Worm (Caenorhabditis elegans): ENCODE measurements around the gene W04D12.1.

The W04D12.1 gene

DNA sequence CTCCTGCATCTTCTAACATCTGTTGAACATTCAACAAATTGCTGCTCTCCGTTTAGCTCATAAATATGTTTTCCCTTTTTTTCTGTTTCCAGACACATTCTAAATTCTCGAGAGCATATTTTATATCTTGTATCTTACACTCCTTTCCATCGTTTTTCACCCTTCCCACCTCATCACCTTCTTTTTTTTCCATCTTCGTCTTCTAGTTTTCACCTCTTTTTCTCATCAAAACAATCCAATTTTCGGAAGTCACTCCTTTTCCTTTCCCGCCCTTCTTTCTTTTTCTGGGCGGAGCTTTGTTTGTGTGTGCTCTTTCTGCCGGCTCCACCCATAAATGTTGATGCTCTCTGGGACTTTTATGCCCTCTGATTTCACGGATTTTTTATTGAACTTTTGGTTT, 13.9 kb upstream of the W04D12.1 start:
- TF ChIP-seq unc-86 (tag; optimal IDR thresholded peaks at IDR 0.05) (peak; percentile 18), lin-14 (GFP tag; optimal IDR thresholded peaks at IDR 0.05) (peak; percentile 56), C34B4.2 (tag; optimal IDR thresholded peaks at IDR 0.05) (no peak), nhr-20 (tag; optimal IDR thresholded peaks at IDR 0.05) (no peak)

DNA sequence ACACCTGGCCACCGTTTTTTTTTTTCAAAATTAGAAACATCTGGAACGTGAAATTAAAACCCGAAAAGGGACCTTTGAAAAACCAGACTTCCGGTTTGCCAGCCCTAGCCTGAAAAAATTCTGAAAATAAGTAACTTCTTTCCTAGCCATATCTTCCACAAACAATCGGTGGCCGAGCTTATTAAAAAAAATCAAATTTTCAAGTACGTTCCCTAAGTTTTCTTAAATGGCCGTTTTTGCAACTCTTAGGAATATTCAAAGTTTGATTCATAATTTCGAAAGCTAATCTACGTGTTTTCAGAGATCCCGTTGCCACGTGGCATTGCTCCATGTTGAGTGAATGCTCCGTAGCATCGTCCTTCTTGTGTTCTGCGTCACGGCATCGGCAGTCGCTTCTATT, 13.1 kb upstream of the W04D12.1 start, which contains the start of gene R12B2.8:
Gene R12B2.8 (plus strand): TSS at position 301 of the 400 bp plus-strand sequence.
- TF ChIP-seq snpc-4 (tag; optimal IDR thresholded peaks at IDR 0.05) = no peak
- TF ChIP-seq grh-1 (GFP tag; IDR thresholded peaks at IDR 0.05) = no peak
- no peak for TF ChIP-seq fkh-8 (tag; optimal IDR thresholded peaks at IDR 0.05)
- no peak for TF ChIP-seq sox-4 (tag; optimal IDR thresholded peaks at IDR 0.05)
- TF ChIP-seq irx-1 (tag; optimal IDR thresholded peaks at IDR 0.05) = no peak
- TF ChIP-seq nhr-28 (tag; optimal IDR thresholded peaks at IDR 0.05) = no peak
- no peak for TF ChIP-seq mdl-1 (tag; optimal IDR thresholded peaks at IDR 0.05)
- TF ChIP-seq zip-4 (GFP tag; optimal IDR thresholded peaks at IDR 0.05) = no peak
- TF ChIP-seq ces-1 (GFP tag; optimal IDR thresholded peaks at IDR 0.05) = no peak
- no peak for TF ChIP-seq elt-3 (tag; optimal IDR thresholded peaks at IDR 0.05)
- TF ChIP-seq xbp-1 (tag; optimal IDR thresholded peaks at IDR 0.05) = no peak
- TF ChIP-seq swsn-7 (tag; optimal IDR thresholded peaks at IDR 0.05) = no peak
- TF ChIP-seq ceh-82 (tag; optimal IDR thresholded peaks at IDR 0.05) = no peak
- no peak for TF ChIP-seq lin-13 (GFP tag; optimal IDR thresholded peaks at IDR 0.05)
- TF ChIP-seq fkh-4 (tag; optimal IDR thresholded peaks at IDR 0.05; ENCODE audit: borderline replicate concordance) = no peak
- TF ChIP-seq egl-13 (tag; optimal IDR thresholded peaks at IDR 0.05) = no peak
- no peak for TF ChIP-seq nhr-19 (GFP tag; conservative IDR thresholded peaks at IDR 0.05)
- no peak for TF ChIP-seq skn-1 (tag; optimal IDR thresholded peaks at IDR 0.05)
- no peak for TF ChIP-seq lin-15B (tag; optimal IDR thresholded peaks at IDR 0.05)

DNA sequence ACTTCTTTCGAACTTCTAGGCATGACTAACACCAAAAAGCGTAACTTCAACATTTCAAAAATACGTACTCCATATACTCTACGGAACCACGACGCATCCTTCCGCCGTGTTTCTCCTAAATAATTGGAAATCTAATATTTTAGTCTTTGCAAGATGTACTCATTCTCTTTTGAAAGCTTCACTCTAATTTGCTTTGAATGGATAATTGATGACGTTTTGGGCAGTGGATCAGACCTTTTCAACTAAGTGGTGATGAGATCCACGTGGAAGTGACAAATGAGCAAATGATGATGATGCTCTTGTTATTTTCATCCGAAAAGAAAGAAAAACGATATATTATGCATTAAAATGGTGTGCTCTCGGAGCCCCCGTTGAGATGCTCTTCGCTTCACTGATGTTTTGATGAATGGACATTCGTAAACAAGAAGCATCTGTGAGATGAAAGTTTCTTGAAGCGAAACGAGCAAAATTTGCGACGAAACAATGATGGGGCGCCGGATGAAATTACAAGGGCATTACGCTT, 12.2 kb upstream of the W04D12.1 start:
- TF ChIP-seq lin-14 (GFP tag; optimal IDR thresholded peaks at IDR 0.05) (peak; percentile 58), zag-1 (tag; optimal IDR thresholded peaks at IDR 0.05) (no peak), ceh-63 (GFP tag; optimal IDR thresholded peaks at IDR 0.05) (no peak), lsy-2 (tag; optimal IDR thresholded peaks at IDR 0.05) (no peak), efl-3 (GFP tag; optimal IDR thresholded peaks at IDR 0.05) (no peak), egl-27 (tag; optimal IDR thresholded peaks at IDR 0.05) (no peak), tlp-1 (tag; optimal IDR thresholded peaks at IDR 0.05) (no peak), mdl-1 (tag; optimal IDR thresholded peaks at IDR 0.05) (no peak), nhr-90 (tag; optimal IDR thresholded peaks at IDR 0.05; ENCODE audit: poor library complexity) (no peak), ceh-82 (tag; optimal IDR thresholded peaks at IDR 0.05) (no peak), elt-3 (tag; optimal IDR thresholded peaks at IDR 0.05) (no peak), ztf-11 (tag; optimal IDR thresholded peaks at IDR 0.05) (no peak), zip-4 (GFP tag; optimal IDR thresholded peaks at IDR 0.05) (no peak), rnt-1 (tag; optimal IDR thresholded peaks at IDR 0.05) (no peak), grh-1 (GFP tag; IDR thresholded peaks at IDR 0.05) (no peak), dsc-1 (tag; optimal IDR thresholded peaks at IDR 0.05) (peak; percentile 85), fkh-4 (tag; optimal IDR thresholded peaks at IDR 0.05; ENCODE audit: borderline replicate concordance) (peak; percentile 34), skn-1 (tag; optimal IDR thresholded peaks at IDR 0.05) (no peak), unc-86 (tag; optimal IDR thresholded peaks at IDR 0.05) (peak; percentile 72), Y116A8C.19 (tag; optimal IDR thresholded peaks at IDR 0.05; ENCODE audit: borderline replicate concordance) (no peak), nhr-71 (tag; optimal IDR thresholded peaks at IDR 0.05) (no peak), snu-23 (GFP tag; optimal IDR thresholded peaks at IDR 0.05) (no peak), nhr-12 (tag; optimal IDR thresholded peaks at IDR 0.05) (no peak), ets-5 (GFP tag; IDR thresholded peaks at IDR 0.05) (no peak), nhr-76 (tag; optimal IDR thresholded peaks at IDR 0.05) (no peak)
